Worm (Caenorhabditis elegans): ENCODE data around the gene fipr-12.

DNA sequence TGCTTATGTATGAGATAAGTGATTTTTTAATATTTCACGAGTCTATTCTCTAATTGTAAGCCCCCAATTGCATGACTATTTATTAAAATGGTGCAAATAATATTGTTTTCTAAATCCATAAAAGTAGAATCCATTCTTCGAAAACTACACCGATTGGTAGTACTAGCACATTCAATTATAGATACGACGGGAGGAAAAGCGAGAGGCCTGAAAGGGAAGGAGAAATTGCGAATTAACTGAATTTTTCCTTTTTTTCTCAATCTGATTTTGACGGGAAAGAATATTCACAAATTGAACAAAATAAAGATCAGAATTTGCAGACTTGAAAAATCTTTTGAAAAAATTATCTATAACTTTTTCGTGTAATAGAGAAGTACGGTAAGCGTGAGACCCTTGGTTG, 34.1 kb downstream of the fipr-12 start:
- TF ChIP-seq nhr-237 (tag; optimal IDR thresholded peaks at IDR 0.05) (no peak), daf-8 (GFP tag; IDR thresholded peaks at IDR 0.05) (no peak)

Data from whole organism, L4 larva.